Worm (Caenorhabditis elegans): Measurements from ENCODE around the gene nhr-27.

DNA sequence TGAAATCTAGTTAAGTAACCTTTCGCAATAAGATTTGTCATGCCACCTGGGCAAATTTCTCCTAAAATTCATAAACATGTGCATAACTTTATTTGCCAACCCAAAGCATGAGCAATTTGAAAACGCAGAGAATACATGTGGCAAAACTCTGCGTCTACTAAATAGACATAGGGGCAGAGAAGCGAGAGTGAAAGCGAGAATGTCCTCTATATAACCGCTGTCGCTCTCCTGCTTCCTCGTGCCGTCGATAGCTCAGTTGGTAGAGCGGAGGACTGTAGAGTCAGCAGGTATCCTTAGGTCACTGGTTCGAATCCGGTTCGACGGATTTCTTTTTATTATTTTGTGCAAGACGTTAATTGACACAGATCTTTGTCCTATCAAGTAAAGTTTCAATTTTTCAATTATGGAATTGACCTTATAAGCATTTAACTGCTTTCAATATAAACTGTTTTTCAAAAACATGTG lies 143.1 kb downstream of the nhr-27 start:
- TF ChIP-seq dao-5 (tag; optimal IDR thresholded peaks at IDR 0.05) (peak; percentile 88), W03F9.2 (tag; optimal IDR thresholded peaks at IDR 0.05) (no peak)
